Worm (Caenorhabditis elegans) whole organism, midembryonic: ENCODE data around the gene srd-1.
A peak's percentile ranks its signal among the peaks of the same experiment; 100 is the strongest.

ENCODE experiments used
- T22C8.4 ChIP-seq: fragments of 200-800 bp; sonication (Bioruptor generic); IDR thresholded peaks from 2 replicates; pipeline ENCODE4 v1.3.6; 2022; ENCODE audit warnings: missing genetic modification characterization, missing compliant biosample characterization
- cog-1 ChIP-seq: sonication (generic microtip); optimal IDR thresholded peaks from 2 replicates; lab custom pipeline; 2016; ENCODE audit warnings: missing genetic modification characterization, missing compliant biosample characterization
- flt-1 ChIP-seq: fragments of 200-800 bp; sonication (Bioruptor generic); IDR thresholded peaks from 2 replicates; pipeline ENCODE4 v1.3.6; 2022; ENCODE audit warnings: missing genetic modification characterization, missing compliant biosample characterization
- klf-2 ChIP-seq: fragments of 200-800 bp; sonication (Bioruptor generic); conservative IDR thresholded peaks from 2 replicates; pipeline ENCODE4 v1.3.6; 2022; ENCODE audit warnings: missing genetic modification reagents, missing genetic modification characterization, missing compliant biosample characterization
- med-1 ChIP-seq: sonication (generic microtip); optimal IDR thresholded peaks from 2 replicates; lab custom pipeline; 2017; ENCODE audit warnings: missing genetic modification characterization, mild to moderate bottlenecking, missing compliant biosample characterization, antibody characterized with exemption, missing genetic modification reagents; ENCODE audit not compliant: insufficient read depth
- ref-1 ChIP-seq: fragments of 200-800 bp; sonication (Bioruptor generic); conservative IDR thresholded peaks from 2 replicates; pipeline ENCODE4 v1.3.6; 2022; ENCODE audit warnings: missing genetic modification reagents, missing genetic modification characterization, missing compliant biosample characterization
- tab-1 ChIP-seq: fragments of 200-800 bp; sonication (Bioruptor generic); IDR thresholded peaks from 2 replicates; pipeline ENCODE4 v1.3.6; 2022; ENCODE audit warnings: missing genetic modification characterization, missing compliant biosample characterization
- ztf-23 ChIP-seq: fragments of 200-800 bp; sonication (Bioruptor generic); IDR thresholded peaks from 2 replicates; pipeline ENCODE4 v1.3.6; 2022; ENCODE audit warnings: missing genetic modification reagents, missing genetic modification characterization, missing compliant biosample characterization
- ztf-29 ChIP-seq: fragments of 200-800 bp; sonication (Bioruptor generic); IDR thresholded peaks from 2 replicates; pipeline ENCODE4 v1.3.6; 2022; ENCODE audit warnings: missing genetic modification reagents, missing genetic modification characterization, missing compliant biosample characterization

The srd-1 gene

DNA sequence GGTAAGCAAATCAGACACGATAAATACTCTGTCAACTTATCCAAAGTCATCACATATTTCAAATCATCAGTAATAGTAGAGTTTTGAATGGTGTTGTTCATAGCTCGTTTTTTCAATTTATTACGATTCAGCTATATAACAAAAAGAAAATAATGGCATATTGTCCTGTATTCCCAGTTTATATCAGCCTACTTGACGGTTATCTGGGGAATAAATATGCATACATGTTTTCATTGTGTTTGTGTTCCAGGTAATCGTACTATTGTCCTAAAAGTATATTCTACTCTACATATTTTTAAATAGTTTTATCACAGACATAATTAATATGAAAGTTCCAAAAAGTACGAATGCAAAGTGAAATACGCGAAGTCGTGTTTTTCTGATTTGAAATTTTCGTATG, 5.3 kb upstream of the srd-1 start, which contains the start of gene srd-2:
TSS of gene srd-2 (minus strand) at position 101 of the 400 bp plus-strand sequence.
- no peak for TF ChIP-seq med-1 (GFP tag; lab: Kevin White, UChicago)
- TF ChIP-seq ztf-23 (GFP tag; lab: Robert Waterston, UW), result no peak

DNA sequence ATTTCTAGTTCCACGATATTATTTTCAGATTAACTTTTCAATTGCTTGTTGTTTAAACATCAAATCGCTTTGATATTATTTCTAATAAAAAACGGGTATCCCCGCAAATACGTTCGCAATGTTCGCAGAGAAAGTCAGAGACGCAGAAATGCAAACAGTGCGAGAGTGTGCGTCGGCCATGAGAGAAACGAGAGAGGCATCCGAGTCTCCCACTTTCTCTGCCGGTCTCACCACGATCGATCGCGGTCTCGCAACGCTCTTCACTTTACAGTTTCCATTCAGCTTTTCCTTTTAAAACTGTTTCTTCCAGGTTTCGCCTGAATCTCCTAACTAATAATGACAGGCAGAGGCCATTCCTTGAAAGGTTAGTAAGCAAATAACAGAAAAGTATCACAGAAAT, 8.2 kb downstream of the srd-1 start, which contains the start of gene F33H1.4:
TSS of gene F33H1.4 (plus strand) at position 311 of the 400 bp plus-strand sequence.
- TF ChIP-seq ref-1 (no peak), T22C8.4 (peak; percentile 37; the same call in 1 of the 2 replicates), ztf-29 (GFP tag; lab: Robert Waterston, UW) (no peak)

DNA sequence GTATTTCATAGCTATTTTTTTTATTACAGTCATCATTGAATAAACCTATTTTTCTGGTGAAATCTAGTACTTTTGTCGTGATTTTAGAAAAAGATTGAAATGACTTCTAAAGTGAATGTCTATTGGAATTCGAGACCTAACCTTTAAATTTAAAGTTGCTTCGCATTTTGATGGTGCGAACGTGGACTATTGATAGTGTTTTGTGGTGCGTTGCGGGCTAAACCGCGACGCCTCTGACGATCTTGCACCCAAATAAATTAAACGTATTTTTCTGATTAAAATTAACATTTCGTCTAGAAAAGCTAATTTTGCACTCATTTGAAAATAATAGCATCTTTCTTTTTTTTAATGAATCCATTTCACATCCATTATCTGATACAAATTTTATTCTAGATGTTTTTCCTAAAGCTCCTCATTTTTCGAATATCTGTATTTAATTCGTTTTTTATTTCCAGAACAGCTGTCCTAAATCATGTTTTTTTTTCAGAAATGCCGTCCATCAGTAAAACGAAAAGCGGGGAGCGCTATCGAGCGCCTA, 10.0 kb downstream of the srd-1 start, which contains the start of gene wbp-11:
TSS of gene wbp-11 (plus strand) at position 488 of the 538 bp plus-strand sequence.
- TF ChIP-seq med-1 (GFP tag; lab: Kevin White, UChicago) (no peak), flt-1 (GFP tag; lab: Robert Waterston, UW) (no peak), cog-1 (tag; lab: Kevin White, UChicago) (no peak), ref-1 (no peak), tab-1 (GFP tag; lab: Robert Waterston, UW) (no peak), T22C8.4 (no peak), ztf-29 (GFP tag; lab: Robert Waterston, UW) (no peak), ztf-23 (GFP tag; lab: Robert Waterston, UW) (no peak), klf-2 (no peak)

DNA sequence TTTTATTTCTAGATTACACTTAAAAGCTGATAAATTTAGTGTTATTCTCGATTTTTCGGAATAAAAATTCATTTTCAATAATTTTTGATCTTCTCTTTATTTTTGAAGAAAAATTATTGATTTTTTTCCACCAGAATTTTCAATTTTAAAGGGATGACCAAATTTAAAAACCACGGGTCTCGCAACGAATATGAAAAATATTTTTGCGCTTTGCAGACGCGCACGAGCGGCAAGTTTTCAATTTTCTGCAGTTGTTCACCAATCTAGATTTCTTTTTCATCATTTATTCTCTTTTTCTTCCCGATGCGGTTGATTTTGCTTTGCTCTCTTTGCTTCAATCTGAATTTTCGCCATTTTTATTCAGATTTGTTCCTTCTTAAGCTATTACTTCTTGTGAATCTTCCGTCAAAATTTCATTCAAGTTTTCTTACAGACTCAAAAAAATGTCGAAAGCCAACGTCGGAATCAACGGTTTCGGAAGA, 11.7 kb downstream of the srd-1 start, which contains the start of gene gpd-4:
TSS of gene gpd-4 (plus strand) at position 432 of the 482 bp plus-strand sequence.
- no peak for TF ChIP-seq ztf-23 (GFP tag; lab: Robert Waterston, UW)
- TF ChIP-seq T22C8.4, result 0 out of 2 replicates have a peak, but pooled peaks have one; percentile 17

DNA sequence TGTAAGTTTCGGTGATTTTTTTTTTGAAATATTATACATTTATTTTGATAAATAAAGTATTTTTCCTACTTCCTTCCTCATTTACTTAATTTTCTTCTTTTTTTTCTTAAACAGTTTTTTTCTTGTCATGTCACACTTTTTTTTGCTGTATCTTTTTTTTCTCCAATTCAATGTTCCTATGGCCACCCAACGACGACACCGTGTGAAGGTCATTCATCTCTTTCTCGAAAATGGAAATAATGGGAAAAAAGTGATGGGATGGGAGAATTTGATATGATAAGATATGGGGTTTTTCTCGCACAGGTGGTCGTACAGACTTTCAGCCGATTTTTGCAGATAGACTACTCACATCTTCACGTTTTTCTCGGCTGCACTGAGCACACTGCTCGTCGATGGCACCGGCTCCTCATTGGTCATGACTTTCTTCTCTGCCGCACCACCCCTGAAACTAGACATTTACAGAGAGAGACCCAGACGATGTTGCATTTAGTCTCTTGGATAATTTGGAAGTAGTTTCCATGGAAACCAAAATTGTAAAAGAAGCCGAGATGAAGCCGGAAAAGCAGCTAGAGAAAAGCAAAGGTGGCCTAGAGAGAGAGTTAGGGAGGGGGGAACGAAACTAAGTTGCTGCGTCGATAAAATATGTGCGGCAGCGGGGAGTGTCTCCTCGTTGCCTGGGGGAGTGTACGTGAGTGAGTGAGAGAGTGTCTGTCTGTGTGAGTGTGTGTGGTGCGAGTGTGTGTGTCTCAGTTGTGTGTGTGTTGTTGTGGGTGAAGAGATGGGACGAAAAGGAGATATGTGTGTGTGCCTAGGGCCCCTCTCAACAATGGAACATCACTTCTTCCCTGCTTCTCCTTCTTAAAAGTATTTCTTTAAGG, 13.4 kb downstream of the srd-1 start, which contains the start of gene daf-19:
TSS of gene daf-19 (minus strand) at position 442 of the 878 bp plus-strand sequence.
- TF ChIP-seq ref-1, result 0 out of 2 replicates have a peak, but pooled peaks have one; percentile 18
- TF ChIP-seq med-1 (GFP tag; lab: Kevin White, UChicago), result no peak
- 0 out of 2 replicates have a peak, but pooled peaks have one; percentile 21 for TF ChIP-seq klf-2
- TF ChIP-seq ztf-23 (GFP tag; lab: Robert Waterston, UW), result peak; percentile 84
- peak; percentile 87 for TF ChIP-seq ztf-29 (GFP tag; lab: Robert Waterston, UW)
- no peak for TF ChIP-seq tab-1 (GFP tag; lab: Robert Waterston, UW)
- peak; percentile 83 for TF ChIP-seq flt-1 (GFP tag; lab: Robert Waterston, UW)
- TF ChIP-seq cog-1 (tag; lab: Kevin White, UChicago), result peak; percentile 70
- peak; percentile 52; the same call in 1 of the 2 replicates for TF ChIP-seq T22C8.4

DNA sequence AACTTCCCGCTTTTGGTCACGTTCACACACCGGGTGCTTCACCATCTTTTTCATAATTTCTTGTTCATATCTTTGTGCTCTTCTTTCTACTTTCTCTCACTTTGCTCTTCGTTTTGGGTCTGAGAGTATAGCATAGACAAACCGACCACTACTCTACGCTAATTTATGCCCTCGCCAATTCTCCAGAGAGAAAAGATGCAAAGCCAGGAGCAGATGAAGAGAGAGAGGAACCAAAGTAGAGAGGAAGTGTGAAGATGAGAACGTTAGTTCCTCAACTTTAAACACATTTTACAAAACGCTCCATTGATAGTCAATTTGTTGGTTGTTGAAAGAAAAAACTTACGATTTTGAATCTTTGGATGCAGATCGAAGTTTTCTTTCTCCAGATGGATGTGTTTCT, 14.8 kb downstream of the srd-1 start:
- no peak for TF ChIP-seq flt-1 (GFP tag; lab: Robert Waterston, UW)
- TF ChIP-seq klf-2, result no peak

DNA sequence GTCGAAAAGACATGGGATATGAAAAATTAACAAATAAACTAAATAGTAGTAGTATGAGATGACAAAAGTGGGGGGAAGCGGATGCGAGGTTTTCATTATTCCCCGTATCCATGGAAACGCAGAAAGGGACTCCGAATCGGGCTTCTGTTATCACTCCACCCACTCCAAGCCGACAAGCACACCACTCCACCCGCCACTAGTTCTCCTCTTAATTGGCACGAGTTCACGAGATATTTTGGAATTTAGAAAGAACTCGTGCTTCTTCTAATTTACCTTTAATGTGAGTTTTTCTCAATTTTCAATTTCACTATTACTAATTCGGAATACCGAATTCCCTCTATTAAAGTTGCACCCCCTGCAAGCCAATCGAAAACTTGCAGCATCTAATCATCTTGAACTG, 16.2 kb downstream of the srd-1 start:
- TF ChIP-seq flt-1 (GFP tag; lab: Robert Waterston, UW), result no peak
- no peak for TF ChIP-seq ref-1
- no peak for TF ChIP-seq ztf-23 (GFP tag; lab: Robert Waterston, UW)
- TF ChIP-seq ztf-29 (GFP tag; lab: Robert Waterston, UW), result no peak
- TF ChIP-seq T22C8.4, result no peak
- TF ChIP-seq tab-1 (GFP tag; lab: Robert Waterston, UW), result no peak
- TF ChIP-seq med-1 (GFP tag; lab: Kevin White, UChicago), result no peak
- no peak for TF ChIP-seq cog-1 (tag; lab: Kevin White, UChicago)
- TF ChIP-seq klf-2, result no peak

DNA sequence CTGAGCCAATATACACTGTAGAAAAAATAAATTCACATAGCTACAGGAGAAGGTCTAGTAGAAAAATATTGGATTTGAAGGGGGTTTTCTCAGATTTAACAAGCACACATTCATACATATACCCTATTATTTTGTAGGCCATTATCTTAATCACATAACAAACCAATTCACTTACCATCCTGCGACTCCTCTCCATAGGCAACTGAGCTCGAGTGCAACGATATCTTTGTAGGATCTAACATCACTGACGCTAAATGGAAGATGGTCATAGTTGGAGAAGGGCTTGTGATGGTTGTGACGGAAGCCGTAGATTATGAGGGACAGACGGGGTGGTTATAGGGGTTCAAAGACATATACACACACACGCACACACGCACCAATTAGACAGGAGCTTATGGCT, 18.4 kb downstream of the srd-1 start:
- TF ChIP-seq ztf-29 (GFP tag; lab: Robert Waterston, UW), result no peak
- TF ChIP-seq T22C8.4, result no peak
- TF ChIP-seq med-1 (GFP tag; lab: Kevin White, UChicago), result no peak
- no peak for TF ChIP-seq ztf-23 (GFP tag; lab: Robert Waterston, UW)
- TF ChIP-seq flt-1 (GFP tag; lab: Robert Waterston, UW), result no peak
- TF ChIP-seq tab-1 (GFP tag; lab: Robert Waterston, UW), result no peak
- no peak for TF ChIP-seq cog-1 (tag; lab: Kevin White, UChicago)

DNA sequence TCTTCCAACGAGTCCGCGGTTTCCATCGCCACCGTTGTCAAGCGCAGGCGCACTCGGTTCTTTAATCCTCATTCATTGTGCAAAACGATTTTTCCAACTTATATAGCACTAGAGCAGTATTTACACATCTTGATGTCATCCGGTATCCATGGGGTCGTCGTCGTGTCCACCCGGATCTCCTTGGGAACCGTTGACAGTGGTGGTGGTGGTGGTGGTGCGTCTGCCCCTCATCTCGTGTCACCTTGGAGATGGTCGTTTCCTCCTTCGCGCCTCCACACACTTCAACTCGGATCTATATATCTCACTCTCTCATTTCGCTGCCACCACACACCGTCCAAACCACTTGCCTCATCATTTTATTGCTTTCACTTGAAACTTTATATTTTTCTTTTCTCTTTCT, 19.7 kb downstream of the srd-1 start:
- TF ChIP-seq ref-1, result no peak
- TF ChIP-seq T22C8.4, result no peak
- TF ChIP-seq ztf-29 (GFP tag; lab: Robert Waterston, UW), result no peak
- TF ChIP-seq cog-1 (tag; lab: Kevin White, UChicago), result no peak
- TF ChIP-seq klf-2, result no peak
- TF ChIP-seq flt-1 (GFP tag; lab: Robert Waterston, UW), result peak; percentile 51; the same call in 1 of the 2 replicates

DNA sequence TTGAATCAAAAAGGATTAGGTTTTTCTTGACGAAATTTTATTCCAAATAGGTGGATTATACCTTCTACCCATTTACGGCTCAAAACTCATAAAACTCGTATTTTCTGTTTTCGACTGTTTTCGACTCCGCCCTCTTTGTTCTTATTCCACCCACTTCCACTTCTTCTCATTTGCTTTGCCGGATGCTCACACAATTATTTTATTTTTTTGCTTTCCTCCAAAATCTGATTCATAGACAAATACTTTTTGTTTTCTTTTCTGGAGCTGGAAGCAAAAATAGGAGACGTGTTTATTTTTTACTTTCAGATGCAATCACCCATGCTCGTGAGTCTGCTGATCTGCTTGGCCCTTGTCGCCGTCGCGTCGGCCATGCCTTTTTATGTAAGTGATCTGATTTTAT, 27.4 kb downstream of the srd-1 start, which contains the start of gene nlp-63:
TSS of gene nlp-63 (plus strand) at position 301 of the 400 bp plus-strand sequence.
- TF ChIP-seq klf-2, result no peak
